Worm (Caenorhabditis elegans) whole organism, L4 larva: ENCODE measurements around the gene C51E3.9.
"Not testable (repeated sequence)": the region's sequence is repeated elsewhere in the genome, so short reads cannot be mapped to it uniquely, and the experiment has no call there.

Source experiments
- ZK337.2 ChIP-seq: fragments of 200-800 bp; sonication (Bioruptor generic); IDR thresholded peaks from 2 replicates; pipeline ENCODE4 v1.3.6; 2022; ENCODE audit warnings: missing genetic modification reagents, missing genetic modification characterization, missing compliant biosample characterization
- ces-1 ChIP-seq: fragments of 150-350 bp; sonication (generic microtip); optimal IDR thresholded peaks from 4 replicates; lab custom pipeline; 2014; ENCODE audit warnings: missing biosample characterization, missing genetic modification reagents, missing genetic modification characterization
- egl-27 ChIP-seq: sonication (generic microtip); optimal IDR thresholded peaks from 3 replicates; lab custom pipeline; 2017; ENCODE audit warnings: missing biosample characterization, missing genetic modification reagents, missing genetic modification characterization
- lin-13 ChIP-seq: fragments of 150-350 bp; optimal IDR thresholded peaks from 2 replicates; lab custom pipeline; 2014; ENCODE audit warnings: missing biosample characterization, missing genetic modification reagents, missing genetic modification characterization
- lin-39 ChIP-seq: fragments of 150-350 bp; optimal IDR thresholded peaks from 2 replicates; lab custom pipeline; 2014; ENCODE audit warnings: missing biosample characterization, missing genetic modification reagents, missing genetic modification characterization
- lsy-2 ChIP-seq, 2 experiments: fragments of 150-350 bp in 1 of 2; sonication (generic microtip) in 1 of 2; optimal IDR thresholded peaks; 2 replicates each; lab custom pipeline; 2014 to 2017; ENCODE audit warnings: missing biosample characterization in 2 of 2, missing genetic modification characterization in 2 of 2
- nhr-11 ChIP-seq: fragments of 150-350 bp; optimal IDR thresholded peaks from 2 replicates; lab custom pipeline; 2014; ENCODE audit warnings: missing biosample characterization, missing genetic modification characterization
- nhr-76 ChIP-seq: fragments of 150-350 bp; optimal IDR thresholded peaks from 2 replicates; lab custom pipeline; 2014; ENCODE audit warnings: missing biosample characterization, missing genetic modification characterization
- spr-3 ChIP-seq: fragments of 200-800 bp; sonication (Bioruptor generic); optimal IDR thresholded peaks from 2 replicates; lab custom pipeline; 2018; ENCODE audit warnings: mild to moderate bottlenecking, missing genetic modification characterization, missing compliant biosample characterization

DNA sequence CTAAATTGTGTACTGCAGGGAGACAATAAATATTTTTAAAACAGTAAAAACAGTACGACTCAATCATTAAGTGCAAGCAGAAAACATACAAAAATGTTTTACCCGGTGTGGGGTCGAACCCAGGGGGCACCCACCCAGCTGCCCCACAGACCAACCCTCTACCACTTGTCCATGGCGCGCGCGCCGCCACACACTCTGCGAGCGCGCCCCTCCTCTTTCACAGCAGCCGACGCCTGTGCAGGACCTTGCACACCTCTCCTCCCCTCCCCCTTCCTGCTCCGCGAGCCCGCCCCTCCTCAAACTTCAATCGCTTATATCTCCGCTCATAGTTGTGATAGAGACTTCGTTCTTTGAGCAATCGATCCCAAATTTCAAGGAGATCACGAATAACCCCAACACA, 7.2 kb upstream of the C51E3.9 start:
- not testable (repeated sequence) for TF ChIP-seq lin-39 (tag; lab: Kevin White, UChicago); ces-1 (GFP tag; lab: Kevin White, UChicago); ZK337.2 (GFP tag; lab: Robert Waterston, UW); nhr-11; lsy-2 (tag; optimal IDR thresholded peaks at IDR 0.05; lab: Kevin White, UChicago); nhr-76; lin-13 (GFP tag; lab: Kevin White, UChicago); spr-3 (GFP tag; lab: Kevin White, UChicago); egl-27 (tag; lab: Kevin White, UChicago)
